ENCODE assay signal across 2 fruit fly cellular contexts in the genomic region with DNA sequence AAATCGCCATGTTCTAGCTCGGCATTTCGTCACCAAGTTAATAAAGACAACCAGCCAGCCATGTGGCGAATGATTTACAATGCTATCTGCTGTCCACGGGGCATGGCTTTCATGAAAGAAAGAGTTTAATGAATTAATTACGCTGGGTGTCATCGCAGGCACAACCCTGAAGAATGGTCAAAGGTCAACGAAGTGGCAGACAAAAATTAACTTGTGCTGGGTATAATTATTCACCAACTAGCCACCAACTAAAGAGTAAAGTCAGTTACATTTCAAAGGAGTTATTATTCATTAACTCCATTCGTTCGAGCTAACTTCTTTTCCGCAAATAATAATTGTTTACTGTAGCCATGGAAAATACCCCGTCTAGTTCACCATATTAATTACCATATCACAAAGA.
TF ChIP-seq lines count a peak whose summit lies in the region.

No protein-coding gene starts in this region.

- no peak for TF ChIP-seq CTCF in whole organism, embryonic (GFP tag; optimal IDR thresholded peaks at IDR 0.05; lab: Kevin White, UChicago)

TF ChIP-seq in whole organism, embryonic, 481 proteins besides CTCF, POLR2A, EP300 and RAD21:
- TF ChIP-seq CG4854 (GFP tag; optimal IDR thresholded peaks at IDR 0.05; lab: Kevin White, UChicago) (no peak), Hr78 (GFP tag; optimal IDR thresholded peaks at IDR 0.05; lab: Kevin White, UChicago) (peak in 1 of 2 experiments; percentile 56), sens (GFP tag; lab: Kevin White, UChicago) (peak; percentile 1)
TF ChIP-seq in whole organism, embryonic: peak in this region for 2.

TF ChIP-seq in whole organism, prepupa, 60 proteins besides CTCF, POLR2A, EP300 and RAD21:
- TF ChIP-seq svp (GFP tag; lab: Kevin White, UChicago) (peak; percentile 69), CG9139 (GFP tag; optimal IDR thresholded peaks at IDR 0.05; lab: Kevin White, UChicago) (no peak)
